Worm (Caenorhabditis elegans): Measurements from ENCODE around the gene emc-1.

The emc-1 gene

DNA sequence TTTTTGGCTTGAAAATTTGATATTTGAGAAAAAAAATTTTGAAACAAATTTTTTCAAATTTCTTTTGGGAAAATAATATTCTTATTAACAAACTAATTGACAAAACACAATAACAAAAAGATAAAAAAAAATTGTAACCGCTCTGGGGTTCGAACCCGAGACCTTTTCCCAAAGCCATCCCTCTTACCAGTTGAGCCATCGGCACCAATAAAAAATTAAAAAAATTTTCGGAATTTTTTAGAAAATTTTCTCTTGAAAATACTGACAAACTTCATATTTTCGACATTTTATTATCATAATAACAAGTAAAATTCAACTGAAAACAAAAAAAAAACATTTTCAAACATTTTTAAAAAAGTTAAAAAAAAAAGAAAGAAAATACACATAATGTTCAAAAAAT lies 21.8 kb upstream of the emc-1 start:
- TF ChIP-seq lin-38 (GFP tag; IDR thresholded peaks at IDR 0.05): 0 out of 2 replicates have a peak, but pooled peaks have one; percentile 15
- TF ChIP-seq Y48G9A.11 (GFP tag; IDR thresholded peaks at IDR 0.05): no peak
- no peak for TF ChIP-seq F26F4.8 (GFP tag; conservative IDR thresholded peaks at IDR 0.05)
- no peak for TF ChIP-seq lsy-2 (tag; optimal IDR thresholded peaks at IDR 0.05)

DNA sequence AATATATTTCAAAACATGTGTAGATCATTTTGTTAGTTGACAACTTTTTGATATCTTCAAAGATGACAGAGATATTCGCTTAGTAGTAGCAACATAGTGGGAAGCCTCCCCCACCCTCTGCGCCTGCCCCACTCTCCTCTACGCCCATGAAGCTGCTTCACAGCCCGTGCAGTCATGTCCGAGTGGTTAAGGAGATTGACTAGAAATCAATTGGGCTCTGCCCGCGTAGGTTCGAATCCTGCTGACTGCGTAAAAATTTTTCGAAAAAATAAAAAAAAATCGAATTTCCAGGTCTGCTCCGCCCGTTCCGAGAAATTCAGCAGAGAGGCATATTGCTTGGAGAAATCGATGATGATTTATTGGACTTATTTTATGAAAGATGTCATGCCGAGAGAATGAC lies 19.7 kb upstream of the emc-1 start:
- TF ChIP-seq ceh-44 (GFP tag; IDR thresholded peaks at IDR 0.05) (no peak; the same call in 1 of the 2 replicates), F49E8.2 (tag; optimal IDR thresholded peaks at IDR 0.05; ENCODE audit: borderline replicate concordance) (peak; percentile 9), R02D3.7 (tag; optimal IDR thresholded peaks at IDR 0.05) (no peak), nhr-48 (tag; optimal IDR thresholded peaks at IDR 0.05) (no peak), unc-39 (tag; optimal IDR thresholded peaks at IDR 0.05) (no peak), mdt-29 (GFP tag; IDR thresholded peaks at IDR 0.05) (no peak), Y105C5A.15 (GFP tag; IDR thresholded peaks at IDR 0.05) (0 out of 2 replicates have a peak, but pooled peaks have one; percentile 38), nhr-42 (GFP tag; IDR thresholded peaks at IDR 0.05) (no peak), nhr-10 (tag; optimal IDR thresholded peaks at IDR 0.05) (no peak), snpc-1.2 (GFP tag; IDR thresholded peaks at IDR 0.05) (peak; percentile 52; the same call in 1 of the 2 replicates), aha-1 (tag) (peak; percentile 42), fkh-10 (GFP tag; optimal IDR thresholded peaks at IDR 0.05) (no peak), mdl-1 (tag; optimal IDR thresholded peaks at IDR 0.05) (no peak), Y48G9A.11 (GFP tag; IDR thresholded peaks at IDR 0.05) (peak; percentile 65; the same call in 1 of the 2 replicates), ZK337.2 (GFP tag; IDR thresholded peaks at IDR 0.05) (no peak), madf-5 (GFP tag; IDR thresholded peaks at IDR 0.05) (peak in 1 of 2 experiments; percentile 45; a peak in 1 of 4 replicates), dmd-8 (GFP tag; IDR thresholded peaks at IDR 0.05) (0 out of 2 replicates have a peak, but pooled peaks have one; percentile 67), dve-1 (tag; optimal IDR thresholded peaks at IDR 0.05; ENCODE audit: insufficient read depth) (peak; percentile 6), lsy-2 (tag; optimal IDR thresholded peaks at IDR 0.05) (peak in 1 of 2 experiments; percentile 29), nhr-76 (tag; optimal IDR thresholded peaks at IDR 0.05) (no peak), zfp-3 (GFP tag; conservative IDR thresholded peaks at IDR 0.05) (0 out of 2 replicates have a peak, but pooled peaks have one; percentile 64), nhr-111 (GFP tag; optimal IDR thresholded peaks at IDR 0.05) (peak; percentile 41), mes-2 (tag; optimal IDR thresholded peaks at IDR 0.05; ENCODE audit: poor library complexity, severe bottlenecking) (peak; percentile 80), gei-8 (GFP tag; optimal IDR thresholded peaks at IDR 0.05) (no peak), spr-1 (tag; optimal IDR thresholded peaks at IDR 0.05) (peak; percentile 18), ceh-82 (tag; optimal IDR thresholded peaks at IDR 0.05) (no peak), lin-38 (GFP tag; IDR thresholded peaks at IDR 0.05) (peak; percentile 71; the same call in 1 of the 2 replicates), dmd-9 (GFP tag; IDR thresholded peaks at IDR 0.05) (peak; percentile 40; the same call in 1 of the 2 replicates), hif-1 (tag; optimal IDR thresholded peaks at IDR 0.05) (peak in 1 of 2 experiments; percentile 22), ceh-20 (GFP tag; IDR thresholded peaks at IDR 0.05) (0 out of 2 replicates have a peak, but pooled peaks have one; percentile 52), zip-11 (GFP tag; IDR thresholded peaks at IDR 0.05) (no peak), F10B5.3 (tag; optimal IDR thresholded peaks at IDR 0.05) (peak; percentile 26), mxl-2 (GFP tag; conservative IDR thresholded peaks at IDR 0.05) (0 out of 2 replicates have a peak, but pooled peaks have one; percentile 37), madf-9 (GFP tag; conservative IDR thresholded peaks at IDR 0.05) (peak; percentile 79), sdz-12 (GFP tag; optimal IDR thresholded peaks at IDR 0.05) (no peak), F37D6.2 (tag; optimal IDR thresholded peaks at IDR 0.05) (peak; percentile 37), lin-1 (GFP tag; IDR thresholded peaks at IDR 0.05) (peak; percentile 37; the same call in 1 of the 2 replicates), pha-4 (GFP tag; IDR thresholded peaks at IDR 0.05) (peak; percentile 73), pha-4 (tag; optimal IDR thresholded peaks at IDR 0.05) (no peak), ceh-28 (tag; optimal IDR thresholded peaks at IDR 0.05) (no peak), ztf-11 (tag; optimal IDR thresholded peaks at IDR 0.05) (no peak), Y75B8A.6 (GFP tag; IDR thresholded peaks at IDR 0.05) (peak; percentile 60; the same call in 1 of the 2 replicates), hlh-11 (tag; optimal IDR thresholded peaks at IDR 0.05) (no peak), ztf-7 (tag; optimal IDR thresholded peaks at IDR 0.05) (peak; percentile 45), jun-1 (tag; optimal IDR thresholded peaks at IDR 0.05) (no peak), duxl-1 (tag; optimal IDR thresholded peaks at IDR 0.05; ENCODE audit: poor library complexity) (peak; percentile 86), zip-2 (tag; optimal IDR thresholded peaks at IDR 0.05) (no peak)

All from whole organism, L4 larva.